Worm (Caenorhabditis elegans) whole organism, L4/young adult: ENCODE results near the gene nhr-205.

Source experiments
- W03F9.2 ChIP-seq: fragments of 150-350 bp; optimal IDR thresholded peaks from 2 replicates; lab custom pipeline; 2014; ENCODE audit warnings: missing biosample characterization, missing genetic modification characterization
- dao-5 ChIP-seq: sonication (generic microtip); optimal IDR thresholded peaks from 2 replicates; lab custom pipeline; 2016; ENCODE audit warnings: missing genotype, missing genetic modification characterization, moderate library complexity, missing compliant biosample characterization
- him-1 ChIP-seq: sonication (generic microtip); optimal IDR thresholded peaks from 2 replicates; lab custom pipeline; 2016; ENCODE audit warnings: missing genotype, missing genetic modification reagents, missing genetic modification characterization, missing compliant biosample characterization

- TF ChIP-seq W03F9.2 (tag; lab: Kevin White, UChicago) (no peak), dao-5 (no peak), him-1 (no peak)
Observed at ce11 chrV:10065679-10066078, 15.9 kb downstream of the nhr-205 start.
